Worm (Caenorhabditis elegans) whole organism, L1 larva: Measurements from ENCODE around the gene eif-2A.
A peak's percentile ranks its signal among the peaks of the same experiment; 100 is the strongest.

Source experiments
- C04F5.9 ChIP-seq: sonication (generic microtip); optimal IDR thresholded peaks from 2 replicates; lab custom pipeline; 2016; ENCODE audit warnings: missing genetic modification characterization, missing compliant biosample characterization
- C16A3.4 ChIP-seq: fragments of 150-350 bp; optimal IDR thresholded peaks from 2 replicates; lab custom pipeline; 2014; ENCODE audit warnings: missing biosample characterization, missing genetic modification characterization
- C34B4.2 ChIP-seq: sonication (generic microtip); optimal IDR thresholded peaks from 2 replicates; lab custom pipeline; 2017; ENCODE audit warnings: mild to moderate bottlenecking, missing genetic modification characterization, missing compliant biosample characterization
- Y116A8C.19 ChIP-seq: sonication (generic microtip); optimal IDR thresholded peaks from 2 replicates; lab custom pipeline; 2016; ENCODE audit warnings: missing compliant biosample characterization, missing genetic modification characterization, borderline replicate concordance
- ceh-63 ChIP-seq: fragments of 200-800 bp; sonication (Bioruptor generic); optimal IDR thresholded peaks from 2 replicates; lab custom pipeline; 2018; ENCODE audit warnings: mild to moderate bottlenecking, missing genetic modification characterization, missing compliant biosample characterization
- ceh-88 ChIP-seq: fragments of 200-800 bp; sonication (Bioruptor generic); IDR thresholded peaks from 2 replicates; pipeline ENCODE4 v1.3.6; 2022; ENCODE audit warnings: missing genetic modification characterization, missing compliant biosample characterization
- dpl-1 ChIP-seq, 3 experiments: fragments of 150-350 bp in 2 of 3; sonication (generic microtip) in 1 of 3; optimal IDR thresholded peaks; 2 replicates each; lab custom pipeline; 2014 to 2017; ENCODE audit warnings: missing biosample characterization in 3 of 3, missing genetic modification characterization in 3 of 3, missing genetic modification reagents in 3 of 3
- dsc-1 ChIP-seq: sonication (generic microtip); optimal IDR thresholded peaks from 2 replicates; lab custom pipeline; 2016; ENCODE audit warnings: mild to moderate bottlenecking, missing genetic modification characterization, missing compliant biosample characterization
- efl-3 ChIP-seq: fragments of 200-800 bp; sonication (Bioruptor generic); optimal IDR thresholded peaks from 2 replicates; lab custom pipeline; 2018; ENCODE audit warnings: mild to moderate bottlenecking, missing genetic modification characterization, missing compliant biosample characterization
- egl-27 ChIP-seq, 2 experiments: fragments of 150-350 bp in 1 of 2; sonication (generic microtip); optimal IDR thresholded peaks; 3 replicates each; lab custom pipeline; 2017 to 2018; ENCODE audit warnings: missing biosample characterization in 2 of 2, missing genetic modification characterization in 2 of 2, missing genetic modification reagents in 2 of 2
- ets-5 ChIP-seq: fragments of 200-800 bp; sonication (Bioruptor generic); IDR thresholded peaks from 2 replicates; pipeline ENCODE4 v1.3.6; 2022; ENCODE audit warnings: missing genetic modification characterization, missing compliant biosample characterization
- fkh-4 ChIP-seq: sonication (generic microtip); optimal IDR thresholded peaks from 2 replicates; lab custom pipeline; 2016; ENCODE audit warnings: missing compliant biosample characterization, missing genetic modification characterization, borderline replicate concordance
- fos-1 ChIP-seq: fragments of 150-350 bp; optimal IDR thresholded peaks from 2 replicates; lab custom pipeline; 2014; ENCODE audit warnings: missing biosample characterization, missing genetic modification characterization
- hpl-2 ChIP-seq: fragments of 150-350 bp; optimal IDR thresholded peaks from 2 replicates; lab custom pipeline; 2014; ENCODE audit warnings: missing biosample characterization, missing genetic modification reagents, missing genetic modification characterization
- irx-1 ChIP-seq: sonication (generic microtip); optimal IDR thresholded peaks from 2 replicates; lab custom pipeline; 2016; ENCODE audit warnings: missing genetic modification characterization, missing compliant biosample characterization
- isw-1 ChIP-seq: fragments of 200-800 bp; sonication (Bioruptor generic); IDR thresholded peaks from 2 replicates; pipeline ENCODE4 v1.3.6; 2022; ENCODE audit warnings: missing genetic modification characterization, missing compliant biosample characterization
- jun-1 ChIP-seq: fragments of 150-350 bp; optimal IDR thresholded peaks from 2 replicates; lab custom pipeline; 2014; ENCODE audit warnings: missing biosample characterization, missing genetic modification reagents, missing genetic modification characterization
- lin-14 ChIP-seq: fragments of 200-800 bp; sonication (Bioruptor generic); optimal IDR thresholded peaks from 2 replicates; lab custom pipeline; 2018; ENCODE audit warnings: mild to moderate bottlenecking, missing genetic modification characterization, moderate library complexity, missing compliant biosample characterization
- lin-15B ChIP-seq: fragments of 150-350 bp; sonication (generic microtip); optimal IDR thresholded peaks from 3 replicates; lab custom pipeline; 2014; ENCODE audit warnings: missing biosample characterization, missing genetic modification characterization
- lin-39 ChIP-seq: fragments of 150-350 bp; optimal IDR thresholded peaks from 2 replicates; lab custom pipeline; 2014; ENCODE audit warnings: missing biosample characterization, missing genetic modification reagents, missing genetic modification characterization
- lsy-2 ChIP-seq, 2 experiments: fragments of 150-350 bp; optimal IDR thresholded peaks; 2 replicates each; lab custom pipeline; 2014; ENCODE audit warnings: missing biosample characterization in 2 of 2, missing genetic modification characterization in 2 of 2
- mab-9 ChIP-seq: fragments of 200-800 bp; sonication (Bioruptor generic); IDR thresholded peaks from 2 replicates; pipeline ENCODE4 v1.3.6; 2022; ENCODE audit warnings: missing genetic modification reagents, missing genetic modification characterization, missing compliant biosample characterization
- mdl-1 ChIP-seq, 2 experiments: fragments of 150-350 bp; optimal IDR thresholded peaks; 2 replicates each; lab custom pipeline; 2014 to 2017; ENCODE audit warnings: missing biosample characterization in 2 of 2, missing genetic modification characterization in 2 of 2, inconsistent platforms in 1 of 2
- nhr-11 ChIP-seq: fragments of 150-350 bp; optimal IDR thresholded peaks from 2 replicates; lab custom pipeline; 2014; ENCODE audit warnings: missing biosample characterization, missing genetic modification characterization
- nhr-12 ChIP-seq: sonication (generic microtip); optimal IDR thresholded peaks from 2 replicates; lab custom pipeline; 2017; ENCODE audit warnings: missing biosample characterization, missing genetic modification characterization
- nhr-19 ChIP-seq: fragments of 200-800 bp; sonication (Bioruptor generic); conservative IDR thresholded peaks from 2 replicates; pipeline ENCODE4 v1.3.6; 2022; ENCODE audit warnings: missing genetic modification characterization, missing compliant biosample characterization
- nhr-47 ChIP-seq: sonication (generic microtip); optimal IDR thresholded peaks from 2 replicates; lab custom pipeline; 2016; ENCODE audit warnings: mild to moderate bottlenecking, missing genetic modification characterization, moderate library complexity, missing compliant biosample characterization
- nhr-76 ChIP-seq: sonication (generic microtip); optimal IDR thresholded peaks from 2 replicates; lab custom pipeline; 2017; ENCODE audit warnings: missing biosample characterization, missing genetic modification characterization
- nhr-77 ChIP-seq: fragments of 150-350 bp; optimal IDR thresholded peaks from 2 replicates; lab custom pipeline; 2014; ENCODE audit warnings: missing biosample characterization, missing genetic modification characterization
- nhr-84 ChIP-seq: sonication (generic microtip); optimal IDR thresholded peaks from 2 replicates; lab custom pipeline; 2017; ENCODE audit warnings: missing biosample characterization, missing genetic modification characterization
- nhr-90 ChIP-seq: sonication (generic microtip); optimal IDR thresholded peaks from 2 replicates; lab custom pipeline; 2016; ENCODE audit warnings: mild to moderate bottlenecking, missing genetic modification characterization, missing compliant biosample characterization; ENCODE audit not compliant: poor library complexity
- pag-3 ChIP-seq: sonication (generic microtip); optimal IDR thresholded peaks from 2 replicates; lab custom pipeline; 2017; ENCODE audit warnings: missing genetic modification characterization, mild to moderate bottlenecking, missing compliant biosample characterization, antibody characterized with exemption, borderline replicate concordance; ENCODE audit not compliant: insufficient read depth
- rnt-1 ChIP-seq: sonication (generic microtip); optimal IDR thresholded peaks from 2 replicates; lab custom pipeline; 2016; ENCODE audit warnings: mild to moderate bottlenecking, missing genetic modification characterization, moderate library complexity, missing compliant biosample characterization
- skn-1 ChIP-seq: fragments of 150-350 bp; optimal IDR thresholded peaks from 2 replicates; lab custom pipeline; 2014; ENCODE audit warnings: missing biosample characterization, missing genetic modification characterization
- sox-4 ChIP-seq: sonication (generic microtip); optimal IDR thresholded peaks from 2 replicates; lab custom pipeline; 2016; ENCODE audit warnings: missing genetic modification characterization, missing compliant biosample characterization
- swsn-7 ChIP-seq: sonication (generic microtip); optimal IDR thresholded peaks from 2 replicates; lab custom pipeline; 2016; ENCODE audit warnings: missing genetic modification characterization, missing compliant biosample characterization
- tbx-2 ChIP-seq: sonication (generic microtip); optimal IDR thresholded peaks from 2 replicates; lab custom pipeline; 2016; ENCODE audit warnings: missing genetic modification characterization, missing compliant biosample characterization
- tlp-1 ChIP-seq: fragments of 150-350 bp; optimal IDR thresholded peaks from 2 replicates; lab custom pipeline; 2014; ENCODE audit warnings: missing biosample characterization, missing genetic modification characterization
- unc-30 ChIP-seq: sonication (generic microtip); optimal IDR thresholded peaks from 2 replicates; lab custom pipeline; 2017; ENCODE audit warnings: missing biosample characterization, missing genetic modification characterization
- unc-62 ChIP-seq: fragments of 150-350 bp; optimal IDR thresholded peaks from 2 replicates; lab custom pipeline; 2014; ENCODE audit warnings: missing biosample characterization, missing genetic modification reagents, missing genetic modification characterization
- unc-98 ChIP-seq: fragments of 200-800 bp; sonication (Bioruptor generic); IDR thresholded peaks from 2 replicates; pipeline ENCODE4 v1.3.6; 2022; ENCODE audit warnings: missing genetic modification characterization, missing compliant biosample characterization
- vab-15 ChIP-seq: sonication (generic microtip); optimal IDR thresholded peaks from 2 replicates; lab custom pipeline; 2017; ENCODE audit warnings: missing genotype, mild to moderate bottlenecking, missing genetic modification characterization, missing compliant biosample characterization
- zag-1 ChIP-seq: fragments of 150-350 bp; optimal IDR thresholded peaks from 2 replicates; lab custom pipeline; 2014; ENCODE audit warnings: missing biosample characterization, missing genetic modification characterization
- zip-4 ChIP-seq: fragments of 200-800 bp; sonication (Bioruptor generic); optimal IDR thresholded peaks from 2 replicates; lab custom pipeline; 2018; ENCODE audit warnings: mild to moderate bottlenecking, missing genetic modification characterization, moderate library complexity, missing compliant biosample characterization
- ztf-11 ChIP-seq, 2 experiments: sonication (generic microtip); optimal IDR thresholded peaks; 2 replicates each; lab custom pipeline; 2016 to 2017; ENCODE audit warnings: missing genetic modification characterization in 2 of 2, missing biosample characterization in 1 of 2, missing compliant biosample characterization in 1 of 2
- ztf-4 ChIP-seq: fragments of 150-350 bp; optimal IDR thresholded peaks from 2 replicates; lab custom pipeline; 2014; ENCODE audit warnings: missing biosample characterization, missing genetic modification characterization

Gene eif-2A

DNA sequence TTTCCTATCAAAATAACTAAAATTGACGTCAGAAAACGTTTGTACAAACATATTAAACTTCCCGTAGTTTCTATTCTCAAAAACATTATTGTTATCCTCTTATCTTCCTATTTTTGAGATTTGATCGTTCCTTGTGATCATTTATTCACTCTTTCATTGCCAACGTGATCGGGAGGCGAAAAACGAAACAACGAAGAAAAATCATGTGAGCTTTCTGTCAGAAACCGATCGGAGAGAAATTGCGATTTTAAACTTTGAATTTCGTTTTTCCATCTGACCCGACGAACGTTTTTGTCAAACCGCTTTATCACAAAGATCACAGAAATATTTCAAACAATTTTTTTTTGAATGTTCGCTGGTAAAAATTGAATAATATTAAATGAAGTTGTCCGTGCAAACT is 29.7 kb downstream of the eif-2A start (continued):
- TF ChIP-seq nhr-47, result peak; percentile 11
- peak; percentile 56 for TF ChIP-seq tbx-2 (tag; lab: Kevin White, UChicago)
- no peak for TF ChIP-seq ceh-88
- TF ChIP-seq zag-1 (tag; lab: Kevin White, UChicago), result no peak
- peak; percentile 61 for TF ChIP-seq ztf-4 (tag; lab: Kevin White, UChicago)
- no peak for TF ChIP-seq nhr-12 (tag; lab: Kevin White, UChicago)
- TF ChIP-seq unc-30 (tag; lab: Kevin White, UChicago), result no peak
- no peak for TF ChIP-seq swsn-7 (tag; lab: Kevin White, UChicago)
- no peak for TF ChIP-seq isw-1 (GFP tag; lab: Robert Waterston, UW)
- TF ChIP-seq egl-27 (tag; optimal IDR thresholded peaks at IDR 0.05; lab: Kevin White, UChicago), result no peak
- no peak for TF ChIP-seq unc-62 (GFP tag; lab: Kevin White, UChicago)
- peak; percentile 85 for TF ChIP-seq nhr-19 (GFP tag; lab: Robert Waterston, UW)
- no peak for TF ChIP-seq lin-39 (tag; lab: Kevin White, UChicago)
- peak in 1 of 2 experiments; percentile 80 for TF ChIP-seq mdl-1 (tag; optimal IDR thresholded peaks at IDR 0.05; lab: Kevin White, UChicago)
- peak; percentile 12 to 44 for TF ChIP-seq lsy-2 (tag; optimal IDR thresholded peaks at IDR 0.05; lab: Kevin White, UChicago)
- TF ChIP-seq fos-1 (tag; lab: Kevin White, UChicago), result no peak
- no peak for TF ChIP-seq sox-4 (tag; lab: Kevin White, UChicago)
- TF ChIP-seq nhr-90 (tag; lab: Kevin White, UChicago), result peak; percentile 59
- TF ChIP-seq ets-5 (GFP tag; lab: Robert Waterston, UW), result no peak
- no peak for TF ChIP-seq nhr-84 (tag; lab: Kevin White, UChicago)
- TF ChIP-seq Y116A8C.19, result no peak
- no peak for TF ChIP-seq unc-98
- no peak for TF ChIP-seq lin-15B (tag; lab: Kevin White, UChicago)
- peak; percentile 0 for TF ChIP-seq pag-3 (tag; lab: Kevin White, UChicago)
- TF ChIP-seq nhr-77, result no peak
- no peak for TF ChIP-seq skn-1 (tag; lab: Kevin White, UChicago)
- TF ChIP-seq hpl-2, result no peak
- TF ChIP-seq C04F5.9 (tag; lab: Kevin White, UChicago), result no peak
- TF ChIP-seq tlp-1, result no peak
- TF ChIP-seq fkh-4, result no peak
- TF ChIP-seq zip-4 (GFP tag; lab: Kevin White, UChicago), result no peak
- no peak for TF ChIP-seq irx-1 (tag; lab: Kevin White, UChicago)
- no peak for TF ChIP-seq nhr-11
- no peak for TF ChIP-seq nhr-76 (tag; lab: Kevin White, UChicago)
- TF ChIP-seq vab-15 (tag; lab: Kevin White, UChicago), result no peak
- no peak for TF ChIP-seq jun-1 (tag; lab: Kevin White, UChicago)
- peak; percentile 4 for TF ChIP-seq C16A3.4 (tag; lab: Kevin White, UChicago)
- no peak for TF ChIP-seq ceh-63 (GFP tag; lab: Kevin White, UChicago)
- TF ChIP-seq ztf-11 (tag; optimal IDR thresholded peaks at IDR 0.05; lab: Kevin White, UChicago), result no peak
- TF ChIP-seq lin-14 (GFP tag; lab: Kevin White, UChicago), result peak; percentile 72
- TF ChIP-seq dsc-1 (tag; lab: Kevin White, UChicago), result no peak
- no peak for TF ChIP-seq mab-9 (GFP tag; lab: Robert Waterston, UW)
- TF ChIP-seq efl-3 (GFP tag; lab: Kevin White, UChicago), result no peak
- no peak for TF ChIP-seq C34B4.2 (tag; lab: Kevin White, UChicago)

DNA sequence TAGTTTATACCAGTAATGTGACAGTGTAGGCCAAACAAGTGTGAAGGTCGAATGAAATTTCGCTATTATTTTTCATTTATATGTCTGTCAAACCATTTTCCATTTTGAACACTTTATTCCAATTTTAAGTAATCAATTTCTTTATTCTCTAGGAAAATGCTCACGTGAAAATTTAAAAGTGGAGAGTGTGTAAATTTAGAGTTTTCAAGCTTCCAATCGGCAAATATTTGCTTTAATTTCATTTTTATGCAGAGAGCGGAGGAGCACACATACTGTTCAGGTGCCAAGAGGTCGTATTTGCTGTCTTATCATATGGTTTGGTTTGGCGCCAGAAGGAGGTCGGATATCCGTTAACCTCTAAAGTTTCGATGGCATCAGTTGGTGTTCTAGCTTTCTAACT is 30.2 kb downstream of the eif-2A start:
- TF ChIP-seq dpl-1 (GFP tag; optimal IDR thresholded peaks at IDR 0.05; lab: Kevin White, UChicago) (peak in 1 of 3 experiments; percentile 20), skn-1 (tag; lab: Kevin White, UChicago) (no peak), rnt-1 (tag; lab: Kevin White, UChicago) (peak; percentile 52)
